Worm (Caenorhabditis elegans) whole organism, L2 larva: ENCODE data around the gene Y37H2A.12.

ENCODE experiments used
- C34F6.9 ChIP-seq: fragments of 150-350 bp; optimal IDR thresholded peaks from 2 replicates; lab custom pipeline; 2014; ENCODE audit warnings: missing biosample characterization, missing genetic modification characterization
- F13H6.1 ChIP-seq: sonication (generic microtip); optimal IDR thresholded peaks from 2 replicates; lab custom pipeline; 2016; ENCODE audit warnings: missing genetic modification characterization, missing compliant biosample characterization
- R02D3.7 ChIP-seq: fragments of 150-350 bp; optimal IDR thresholded peaks from 2 replicates; lab custom pipeline; 2014; ENCODE audit warnings: missing biosample characterization, missing genetic modification characterization
- ZK546.5 ChIP-seq: sonication (generic microtip); optimal IDR thresholded peaks from 2 replicates; lab custom pipeline; 2017; ENCODE audit warnings: missing biosample characterization, missing genetic modification characterization
- aly-2 ChIP-seq: fragments of 150-350 bp; optimal IDR thresholded peaks from 2 replicates; lab custom pipeline; 2014; ENCODE audit warnings: missing biosample characterization, missing genetic modification characterization
- ama-1 ChIP-seq: fragments of 150-350 bp; optimal IDR thresholded peaks from 2 replicates; lab custom pipeline; 2018; ENCODE audit warnings: inconsistent platforms
- blmp-1 ChIP-seq: sonication (generic microtip); optimal IDR thresholded peaks from 2 replicates; lab custom pipeline; 2017; ENCODE audit warnings: missing genetic modification characterization, mild to moderate bottlenecking, missing compliant biosample characterization, antibody characterized with exemption, moderate library complexity; ENCODE audit not compliant: insufficient read depth
- ceh-16 ChIP-seq: fragments of 150-350 bp; optimal IDR thresholded peaks from 2 replicates; lab custom pipeline; 2014; ENCODE audit warnings: missing biosample characterization, missing genetic modification characterization
- ceh-82 ChIP-seq: fragments of 150-350 bp; optimal IDR thresholded peaks from 2 replicates; lab custom pipeline; 2014; ENCODE audit warnings: missing biosample characterization, missing genetic modification characterization
- dmd-4 ChIP-seq: sonication (generic microtip); optimal IDR thresholded peaks from 2 replicates; lab custom pipeline; 2017; ENCODE audit warnings: missing biosample characterization, missing genetic modification characterization
- egl-27 ChIP-seq: sonication (generic microtip); optimal IDR thresholded peaks from 3 replicates; lab custom pipeline; 2017; ENCODE audit warnings: missing biosample characterization, missing genetic modification reagents, missing genetic modification characterization
- elt-3 ChIP-seq: sonication (generic microtip); optimal IDR thresholded peaks from 2 replicates; lab custom pipeline; 2017; ENCODE audit warnings: missing biosample characterization, missing genetic modification characterization
- fos-1 ChIP-seq: fragments of 150-350 bp; optimal IDR thresholded peaks from 2 replicates; lab custom pipeline; 2014; ENCODE audit warnings: missing biosample characterization, missing genetic modification characterization
- lin-11 ChIP-seq: fragments of 150-350 bp; sonication (generic microtip); optimal IDR thresholded peaks from 2 replicates; lab custom pipeline; 2014; ENCODE audit warnings: missing biosample characterization, missing genetic modification characterization, inconsistent platforms, mixed read lengths
- lin-39 ChIP-seq: fragments of 150-350 bp; optimal IDR thresholded peaks from 2 replicates; lab custom pipeline; 2014; ENCODE audit warnings: missing biosample characterization, missing genetic modification reagents, missing genetic modification characterization
- mab-5 ChIP-seq: fragments of 150-350 bp; optimal IDR thresholded peaks from 2 replicates; lab custom pipeline; 2014; ENCODE audit warnings: missing biosample characterization, missing genetic modification characterization
- mbf-1 ChIP-seq: sonication (generic microtip); optimal IDR thresholded peaks from 2 replicates; lab custom pipeline; 2017; ENCODE audit warnings: missing biosample characterization, missing genetic modification characterization
- mdl-1 ChIP-seq, 2 experiments: fragments of 150-350 bp in 1 of 2; sonication (generic microtip) in 1 of 2; optimal IDR thresholded peaks; 2 replicates each; lab custom pipeline; 2017; ENCODE audit warnings: missing biosample characterization in 2 of 2, missing genetic modification characterization in 2 of 2
- nhr-10 ChIP-seq: sonication (generic microtip); optimal IDR thresholded peaks from 2 replicates; lab custom pipeline; 2017; ENCODE audit warnings: missing biosample characterization, missing genetic modification characterization
- nhr-21 ChIP-seq: fragments of 150-350 bp; optimal IDR thresholded peaks from 2 replicates; lab custom pipeline; 2014; ENCODE audit warnings: missing biosample characterization, missing genetic modification characterization
- nhr-237 ChIP-seq: fragments of 150-350 bp; optimal IDR thresholded peaks from 2 replicates; lab custom pipeline; 2014; ENCODE audit warnings: missing biosample characterization, missing genetic modification characterization
- nhr-25 ChIP-seq: fragments of 150-350 bp; sonication (generic microtip); optimal IDR thresholded peaks from 3 replicates; lab custom pipeline; 2014; ENCODE audit warnings: missing biosample characterization, missing genetic modification characterization
- nhr-77 ChIP-seq: fragments of 150-350 bp; optimal IDR thresholded peaks from 2 replicates; lab custom pipeline; 2014; ENCODE audit warnings: missing biosample characterization, missing genetic modification characterization
- peb-1 ChIP-seq: fragments of 150-350 bp; optimal IDR thresholded peaks from 2 replicates; lab custom pipeline; 2014; ENCODE audit warnings: missing biosample characterization, missing genetic modification characterization
- sem-4 ChIP-seq: fragments of 150-350 bp; optimal IDR thresholded peaks from 2 replicates; lab custom pipeline; 2014; ENCODE audit warnings: missing biosample characterization, missing genetic modification reagents, missing genetic modification characterization
- skn-1 ChIP-seq: sonication (generic microtip); optimal IDR thresholded peaks from 2 replicates; lab custom pipeline; 2017; ENCODE audit warnings: missing biosample characterization, missing genetic modification characterization
- sma-3 ChIP-seq: sonication (generic microtip); optimal IDR thresholded peaks from 2 replicates; lab custom pipeline; 2016; ENCODE audit warnings: missing genetic modification reagents, missing genetic modification characterization, missing compliant biosample characterization
- sma-9 ChIP-seq, 2 experiments: fragments of 150-350 bp in 1 of 2; sonication (generic microtip) in 1 of 2; optimal IDR thresholded peaks; 2 replicates each; lab custom pipeline; 2014 to 2016; ENCODE audit warnings: missing genetic modification characterization in 2 of 2, mild to moderate bottlenecking in 1 of 2, missing biosample characterization in 1 of 2, missing compliant biosample characterization in 1 of 2, missing genetic modification reagents in 1 of 2, moderate library complexity in 1 of 2
- unc-62 ChIP-seq: fragments of 150-350 bp; optimal IDR thresholded peaks from 2 replicates; lab custom pipeline; 2014; ENCODE audit warnings: missing biosample characterization, missing genetic modification reagents, missing genetic modification characterization
- ztf-11 ChIP-seq: sonication (generic microtip); optimal IDR thresholded peaks from 2 replicates; lab custom pipeline; 2017; ENCODE audit warnings: missing biosample characterization, missing genetic modification characterization
- ztf-4 ChIP-seq: fragments of 150-350 bp; optimal IDR thresholded peaks from 2 replicates; lab custom pipeline; 2014; ENCODE audit warnings: missing biosample characterization, missing genetic modification characterization

Gene Y37H2A.12

ce11 chrV:18085150-18085833 lies 45.6 kb downstream of the Y37H2A.12 start, which contains the start of gene fbxa-106:
Gene fbxa-106, minus strand, starts transcription at chrV:18085200.
- TF ChIP-seq F13H6.1 (tag; lab: Kevin White, UChicago) (no peak), peb-1 (no peak), ceh-82 (tag; lab: Kevin White, UChicago) (no peak), R02D3.7 (tag; lab: Kevin White, UChicago) (no peak), nhr-10 (tag; lab: Kevin White, UChicago) (no peak), C34F6.9 (tag; lab: Kevin White, UChicago) (no peak), aly-2 (tag; lab: Kevin White, UChicago) (no peak), unc-62 (GFP tag; lab: Kevin White, UChicago) (no peak), elt-3 (no peak), skn-1 (tag; lab: Kevin White, UChicago) (no peak), ceh-16 (no peak), ztf-4 (tag; lab: Kevin White, UChicago) (no peak), sem-4 (tag; lab: Kevin White, UChicago) (no peak), egl-27 (tag; lab: Kevin White, UChicago) (no peak), nhr-77 (tag; lab: Kevin White, UChicago) (no peak), sma-9 (GFP tag; optimal IDR thresholded peaks at IDR 0.05; lab: Kevin White, UChicago) (no peak), sma-9 (tag; optimal IDR thresholded peaks at IDR 0.05; lab: Kevin White, UChicago) (no peak), lin-11 (tag; lab: Kevin White, UChicago) (no peak), blmp-1 (tag; lab: Kevin White, UChicago) (no peak)
- TF ChIP-seq, all 48 proteins: peak for 0

DNA sequence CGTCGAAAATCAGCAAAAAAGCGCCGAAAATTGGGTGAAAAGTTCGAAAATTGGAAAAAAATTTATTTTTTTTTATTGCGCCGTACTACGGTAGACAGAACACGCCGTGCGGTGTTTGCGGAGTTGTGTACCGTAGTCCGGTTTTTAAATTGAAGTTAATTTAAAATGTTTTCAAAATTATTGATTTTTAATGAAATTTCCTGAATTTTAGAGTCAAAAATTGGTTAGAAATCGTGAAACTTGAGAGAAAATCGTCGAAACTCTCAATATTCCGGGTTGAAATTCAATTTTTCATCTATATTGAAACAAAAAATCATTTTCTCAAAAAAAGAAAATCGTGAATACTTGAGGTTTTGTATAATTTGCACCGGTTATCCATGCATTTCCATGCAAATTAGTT lies 49.1 kb downstream of the Y37H2A.12 start, which contains the start of gene nova-1:
TSS of gene nova-1 (minus strand) at position 101 of the 400 bp plus-strand sequence.
- no peak for TF ChIP-seq nhr-77 (tag; lab: Kevin White, UChicago)
- no peak for TF ChIP-seq lin-39 (tag; lab: Kevin White, UChicago)
- TF ChIP-seq fos-1 (tag; lab: Kevin White, UChicago), result no peak
- no peak for TF ChIP-seq mdl-1 (tag; optimal IDR thresholded peaks at IDR 0.05; lab: Kevin White, UChicago)
- no peak for TF ChIP-seq ama-1
- no peak for TF ChIP-seq nhr-237 (tag; lab: Kevin White, UChicago)
- TF ChIP-seq ztf-11, result no peak
- TF ChIP-seq mab-5 (tag; lab: Kevin White, UChicago), result no peak
- no peak for TF ChIP-seq lin-11 (tag; lab: Kevin White, UChicago)
- no peak for TF ChIP-seq ZK546.5
- no peak for TF ChIP-seq sma-9 (GFP tag; optimal IDR thresholded peaks at IDR 0.05; lab: Kevin White, UChicago)
- no peak for TF ChIP-seq sma-9 (tag; optimal IDR thresholded peaks at IDR 0.05; lab: Kevin White, UChicago)
- TF ChIP-seq mbf-1, result no peak
- no peak for TF ChIP-seq skn-1 (tag; lab: Kevin White, UChicago)
- no peak for TF ChIP-seq ztf-4 (tag; lab: Kevin White, UChicago)
- no peak for TF ChIP-seq nhr-21 (tag; lab: Kevin White, UChicago)
- TF ChIP-seq sem-4 (tag; lab: Kevin White, UChicago), result no peak
- TF ChIP-seq unc-62 (GFP tag; lab: Kevin White, UChicago), result no peak
- no peak for TF ChIP-seq sma-3
- TF ChIP-seq dmd-4 (tag; lab: Kevin White, UChicago), result no peak
- TF ChIP-seq nhr-25 (tag; lab: Kevin White, UChicago), result no peak
- TF ChIP-seq, all 48 proteins: peak for 0
